Worm (Caenorhabditis elegans): ENCODE data around the gene nhr-123.

DNA sequence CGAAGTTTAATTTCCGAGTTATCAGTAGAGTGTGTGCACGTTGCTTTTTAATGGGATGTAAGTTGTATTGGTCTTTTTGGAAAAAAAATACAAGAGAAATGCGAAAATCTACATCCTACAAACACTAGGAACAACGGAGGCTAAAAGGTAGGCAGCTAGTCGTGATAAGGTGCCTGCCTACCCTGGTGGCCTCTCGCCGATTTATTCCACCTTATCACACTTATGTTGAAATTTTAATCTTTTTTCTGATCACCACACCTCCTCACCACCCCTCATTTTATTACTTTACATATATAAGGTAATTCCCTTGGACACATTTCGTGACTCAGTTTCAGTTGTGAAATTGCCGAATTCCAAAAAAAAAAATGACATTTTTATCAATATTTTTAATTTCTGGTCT, 29.1 kb upstream of the nhr-123 start, which contains the start of gene dod-20:
- TF ChIP-seq snpc-4 (GFP tag; optimal IDR thresholded peaks at IDR 0.05) = no peak
- no peak for TF ChIP-seq snpc-4 (tag; optimal IDR thresholded peaks at IDR 0.05)
- TF ChIP-seq hlh-12 (tag; optimal IDR thresholded peaks at IDR 0.05) = no peak
- TF ChIP-seq F52B5.7 (tag; optimal IDR thresholded peaks at IDR 0.05) = no peak
- TF ChIP-seq B0261.1 (tag; optimal IDR thresholded peaks at IDR 0.05) = no peak
- TF ChIP-seq ets-4 (GFP tag; optimal IDR thresholded peaks at IDR 0.05) = no peak
- TF ChIP-seq ama-1 (optimal IDR thresholded peaks at IDR 0.05) = no peak
- no peak for TF ChIP-seq ama-1 (GFP tag; optimal IDR thresholded peaks at IDR 0.05)
- TF ChIP-seq nfya-2 (GFP tag; IDR thresholded peaks at IDR 0.05) = no peak
- TF ChIP-seq unc-62 (GFP tag; optimal IDR thresholded peaks at IDR 0.05) = no peak
- TF ChIP-seq unc-130 (GFP tag; optimal IDR thresholded peaks at IDR 0.05) = no peak
- no peak for TF ChIP-seq Y53G8AR.9 (GFP tag; conservative IDR thresholded peaks at IDR 0.05)
- no peak for TF ChIP-seq sdz-38 (tag; optimal IDR thresholded peaks at IDR 0.05)
- TF ChIP-seq F49E8.2 (tag; optimal IDR thresholded peaks at IDR 0.05; ENCODE audit: insufficient read depth) = no peak
- TF ChIP-seq die-1 (tag; optimal IDR thresholded peaks at IDR 0.05) = no peak
- no peak for TF ChIP-seq F22D6.2 (tag; optimal IDR thresholded peaks at IDR 0.05)

Data from whole organism, young adult.